Fruit fly (Drosophila melanogaster): ENCODE measurements around the gene Polr1H.

Polr1H gene

dm6 chr3R:21790392-21790791 is 12.7 kb upstream of the Polr1H start:
- TF ChIP-seq pan (optimal IDR thresholded peaks at IDR 0.05) (no peak), EcR (GFP tag; optimal IDR thresholded peaks at IDR 0.05) (no peak), usp (GFP tag; optimal IDR thresholded peaks at IDR 0.05) (no peak), CG8478 (optimal IDR thresholded peaks at IDR 0.05) (no peak), Dll (optimal IDR thresholded peaks at IDR 0.05) (no peak), psq (optimal IDR thresholded peaks at IDR 0.05) (no peak)

dm6 chr3R:21782295-21782922 is 4.8 kb upstream of the Polr1H start, which contains the start of gene tsl:
Gene tsl (minus strand): TSS chr3R:21782536.
- TF ChIP-seq EcR (GFP tag; optimal IDR thresholded peaks at IDR 0.05) (peak; percentile 32 to 93), usp (GFP tag; optimal IDR thresholded peaks at IDR 0.05) (no peak), Dll (optimal IDR thresholded peaks at IDR 0.05) (peak; percentile 14), pan (optimal IDR thresholded peaks at IDR 0.05) (no peak)

dm6 chr3R:21781448-21781847 is 3.8 kb upstream of the Polr1H start:
- TF ChIP-seq usp (GFP tag; optimal IDR thresholded peaks at IDR 0.05), result no peak
- no peak for TF ChIP-seq EcR (GFP tag; optimal IDR thresholded peaks at IDR 0.05)
- TF ChIP-seq pan (optimal IDR thresholded peaks at IDR 0.05), result no peak
- no peak for TF ChIP-seq CG8478 (optimal IDR thresholded peaks at IDR 0.05)
- TF ChIP-seq psq (optimal IDR thresholded peaks at IDR 0.05), result no peak
- TF ChIP-seq Dll (optimal IDR thresholded peaks at IDR 0.05), result no peak

- TF ChIP-seq EcR (GFP tag; optimal IDR thresholded peaks at IDR 0.05) (no peak), pan (optimal IDR thresholded peaks at IDR 0.05) (no peak), psq (optimal IDR thresholded peaks at IDR 0.05) (no peak), Dll (optimal IDR thresholded peaks at IDR 0.05) (no peak), CG8478 (optimal IDR thresholded peaks at IDR 0.05) (no peak), usp (GFP tag; optimal IDR thresholded peaks at IDR 0.05) (no peak)
Measured at dm6 chr3R:21780086-21780485, 2.4 kb upstream of the Polr1H start.

dm6 chr3R:21775766-21776165 is 1.9 kb downstream of the Polr1H start, which contains the start of the genes GABA-B-R2 and CG6800:
Gene GABA-B-R2 (minus strand): TSS chr3R:21775840.
Gene CG6800 (plus strand): TSS chr3R:21776138.
- TF ChIP-seq EcR (GFP tag; optimal IDR thresholded peaks at IDR 0.05) (no peak), CG8478 (optimal IDR thresholded peaks at IDR 0.05) (no peak), pan (optimal IDR thresholded peaks at IDR 0.05) (no peak), usp (GFP tag; optimal IDR thresholded peaks at IDR 0.05) (no peak), psq (optimal IDR thresholded peaks at IDR 0.05) (no peak), Dll (optimal IDR thresholded peaks at IDR 0.05) (no peak)

dm6 chr3R:21769218-21769617 is 8.4 kb downstream of the Polr1H start, which contains the start of gene Burs:
Gene Burs (plus strand): TSS chr3R:21769518.
- TF ChIP-seq Dll (optimal IDR thresholded peaks at IDR 0.05) (no peak), usp (GFP tag; optimal IDR thresholded peaks at IDR 0.05) (no peak), pan (optimal IDR thresholded peaks at IDR 0.05) (no peak), psq (optimal IDR thresholded peaks at IDR 0.05) (no peak), EcR (GFP tag; optimal IDR thresholded peaks at IDR 0.05) (no peak), CG8478 (optimal IDR thresholded peaks at IDR 0.05) (no peak)

dm6 chr3R:21758145-21758856 is 19.3 kb downstream of the Polr1H start, which contains the start of gene CG42335:
Gene CG42335 (plus strand): TSS chr3R:21758764.
- TF ChIP-seq usp (GFP tag; optimal IDR thresholded peaks at IDR 0.05), result no peak
- TF ChIP-seq CG8478 (optimal IDR thresholded peaks at IDR 0.05), result no peak
- TF ChIP-seq pan (optimal IDR thresholded peaks at IDR 0.05), result no peak

- TF ChIP-seq Dll (optimal IDR thresholded peaks at IDR 0.05) (no peak), CG8478 (optimal IDR thresholded peaks at IDR 0.05) (no peak), pan (optimal IDR thresholded peaks at IDR 0.05) (no peak), psq (optimal IDR thresholded peaks at IDR 0.05) (no peak)
Measured at dm6 chr3R:21757550-21757949, 20.1 kb downstream of the Polr1H start.

- TF ChIP-seq pan (optimal IDR thresholded peaks at IDR 0.05) (no peak), Dll (optimal IDR thresholded peaks at IDR 0.05) (no peak), CG8478 (optimal IDR thresholded peaks at IDR 0.05) (no peak), psq (optimal IDR thresholded peaks at IDR 0.05) (no peak), EcR (GFP tag; optimal IDR thresholded peaks at IDR 0.05) (no peak), usp (GFP tag; optimal IDR thresholded peaks at IDR 0.05) (no peak)
Measured at dm6 chr3R:21753974-21754373, 23.7 kb downstream of the Polr1H start, which contains the start of gene CG31198. Gene CG31198 (plus strand): TSS chr3R:21754324.

- TF ChIP-seq EcR (GFP tag; optimal IDR thresholded peaks at IDR 0.05), result no peak
- no peak for TF ChIP-seq pan (optimal IDR thresholded peaks at IDR 0.05)
- no peak for TF ChIP-seq Dll (optimal IDR thresholded peaks at IDR 0.05)
- TF ChIP-seq usp (GFP tag; optimal IDR thresholded peaks at IDR 0.05), result no peak
- no peak for TF ChIP-seq psq (optimal IDR thresholded peaks at IDR 0.05)
- no peak for TF ChIP-seq CG8478 (optimal IDR thresholded peaks at IDR 0.05)
Measured at dm6 chr3R:21753099-21753498, 24.5 kb downstream of the Polr1H start.

dm6 chr3R:21748954-21749920 is 28.4 kb downstream of the Polr1H start, which contains the start of gene CG31233:
Gene CG31233 (plus strand): TSS chr3R:21749853.
- TF ChIP-seq EcR (GFP tag; optimal IDR thresholded peaks at IDR 0.05) (no peak), usp (GFP tag; optimal IDR thresholded peaks at IDR 0.05) (no peak), CG8478 (optimal IDR thresholded peaks at IDR 0.05) (no peak), psq (optimal IDR thresholded peaks at IDR 0.05) (no peak), pan (optimal IDR thresholded peaks at IDR 0.05) (no peak), Dll (optimal IDR thresholded peaks at IDR 0.05) (no peak)
